Worm (Caenorhabditis elegans) whole organism, L2 larva: ENCODE results near the gene lev-8.

Source experiments
- C34F6.9 ChIP-seq: fragments of 150-350 bp; optimal IDR thresholded peaks from 2 replicates; lab custom pipeline; 2014; ENCODE audit warnings: missing biosample characterization, missing genetic modification characterization
- F13H6.1 ChIP-seq: sonication (generic microtip); optimal IDR thresholded peaks from 2 replicates; lab custom pipeline; 2016; ENCODE audit warnings: missing genetic modification characterization, missing compliant biosample characterization
- R02D3.7 ChIP-seq: fragments of 150-350 bp; optimal IDR thresholded peaks from 2 replicates; lab custom pipeline; 2014; ENCODE audit warnings: missing biosample characterization, missing genetic modification characterization
- Y55F3AM.14 ChIP-seq: fragments of 200-800 bp; sonication (Bioruptor generic); optimal IDR thresholded peaks from 2 replicates; lab custom pipeline; 2018; ENCODE audit warnings: mild to moderate bottlenecking, missing genetic modification characterization, missing compliant biosample characterization
- ZK546.5 ChIP-seq: sonication (generic microtip); optimal IDR thresholded peaks from 2 replicates; lab custom pipeline; 2017; ENCODE audit warnings: missing biosample characterization, missing genetic modification characterization
- alr-1 ChIP-seq: fragments of 150-350 bp; optimal IDR thresholded peaks from 2 replicates; lab custom pipeline; 2014; ENCODE audit warnings: missing biosample characterization, missing genetic modification characterization
- aly-2 ChIP-seq: fragments of 150-350 bp; optimal IDR thresholded peaks from 2 replicates; lab custom pipeline; 2014; ENCODE audit warnings: missing biosample characterization, missing genetic modification characterization
- ama-1 ChIP-seq: fragments of 150-350 bp; optimal IDR thresholded peaks from 2 replicates; lab custom pipeline; 2018; ENCODE audit warnings: inconsistent platforms
- blmp-1 ChIP-seq: sonication (generic microtip); optimal IDR thresholded peaks from 2 replicates; lab custom pipeline; 2017; ENCODE audit warnings: missing genetic modification characterization, mild to moderate bottlenecking, missing compliant biosample characterization, antibody characterized with exemption, moderate library complexity; ENCODE audit not compliant: insufficient read depth
- ceh-16 ChIP-seq: fragments of 150-350 bp; optimal IDR thresholded peaks from 2 replicates; lab custom pipeline; 2014; ENCODE audit warnings: missing biosample characterization, missing genetic modification characterization
- ceh-82 ChIP-seq: fragments of 150-350 bp; optimal IDR thresholded peaks from 2 replicates; lab custom pipeline; 2014; ENCODE audit warnings: missing biosample characterization, missing genetic modification characterization
- crh-2 ChIP-seq: sonication (generic microtip); optimal IDR thresholded peaks from 2 replicates; lab custom pipeline; 2017; ENCODE audit warnings: missing biosample characterization, missing genetic modification characterization
- dmd-4 ChIP-seq: sonication (generic microtip); optimal IDR thresholded peaks from 2 replicates; lab custom pipeline; 2017; ENCODE audit warnings: missing biosample characterization, missing genetic modification characterization
- egl-27 ChIP-seq: sonication (generic microtip); optimal IDR thresholded peaks from 3 replicates; lab custom pipeline; 2017; ENCODE audit warnings: missing biosample characterization, missing genetic modification reagents, missing genetic modification characterization
- elt-1 ChIP-seq: fragments of 150-350 bp; optimal IDR thresholded peaks from 2 replicates; lab custom pipeline; 2014; ENCODE audit warnings: missing biosample characterization, missing genetic modification characterization
- elt-3 ChIP-seq: sonication (generic microtip); optimal IDR thresholded peaks from 2 replicates; lab custom pipeline; 2017; ENCODE audit warnings: missing biosample characterization, missing genetic modification characterization
- fos-1 ChIP-seq: fragments of 150-350 bp; optimal IDR thresholded peaks from 2 replicates; lab custom pipeline; 2014; ENCODE audit warnings: missing biosample characterization, missing genetic modification characterization
- gmeb-1 ChIP-seq: fragments of 150-350 bp; optimal IDR thresholded peaks from 2 replicates; lab custom pipeline; 2014; ENCODE audit warnings: missing biosample characterization, missing genetic modification characterization
- lin-11 ChIP-seq: fragments of 150-350 bp; sonication (generic microtip); optimal IDR thresholded peaks from 2 replicates; lab custom pipeline; 2014; ENCODE audit warnings: missing biosample characterization, missing genetic modification characterization, inconsistent platforms, mixed read lengths
- lin-13 ChIP-seq: fragments of 150-350 bp; optimal IDR thresholded peaks from 2 replicates; lab custom pipeline; 2014; ENCODE audit warnings: missing biosample characterization, missing genetic modification reagents, missing genetic modification characterization
- lin-39 ChIP-seq: fragments of 150-350 bp; optimal IDR thresholded peaks from 2 replicates; lab custom pipeline; 2014; ENCODE audit warnings: missing biosample characterization, missing genetic modification reagents, missing genetic modification characterization
- lsy-2 ChIP-seq, 2 experiments: fragments of 150-350 bp in 1 of 2; sonication (generic microtip) in 1 of 2; optimal IDR thresholded peaks; 2 replicates each; lab custom pipeline; 2014 to 2017; ENCODE audit warnings: missing biosample characterization in 2 of 2, missing genetic modification characterization in 2 of 2
- mab-5 ChIP-seq: fragments of 150-350 bp; optimal IDR thresholded peaks from 2 replicates; lab custom pipeline; 2014; ENCODE audit warnings: missing biosample characterization, missing genetic modification characterization
- mbf-1 ChIP-seq: sonication (generic microtip); optimal IDR thresholded peaks from 2 replicates; lab custom pipeline; 2017; ENCODE audit warnings: missing biosample characterization, missing genetic modification characterization
- mdl-1 ChIP-seq, 2 experiments: fragments of 150-350 bp in 1 of 2; sonication (generic microtip) in 1 of 2; optimal IDR thresholded peaks; 2 replicates each; lab custom pipeline; 2017; ENCODE audit warnings: missing biosample characterization in 2 of 2, missing genetic modification characterization in 2 of 2
- nhr-10 ChIP-seq: sonication (generic microtip); optimal IDR thresholded peaks from 2 replicates; lab custom pipeline; 2017; ENCODE audit warnings: missing biosample characterization, missing genetic modification characterization
- nhr-11 ChIP-seq: fragments of 150-350 bp; optimal IDR thresholded peaks from 2 replicates; lab custom pipeline; 2014; ENCODE audit warnings: missing biosample characterization, missing genetic modification characterization
- nhr-12 ChIP-seq: fragments of 150-350 bp; optimal IDR thresholded peaks from 2 replicates; lab custom pipeline; 2014; ENCODE audit warnings: missing biosample characterization, missing genetic modification characterization
- nhr-129 ChIP-seq: fragments of 150-350 bp; optimal IDR thresholded peaks from 2 replicates; lab custom pipeline; 2014; ENCODE audit warnings: missing biosample characterization, missing genetic modification characterization
- nhr-21 ChIP-seq: fragments of 150-350 bp; optimal IDR thresholded peaks from 2 replicates; lab custom pipeline; 2014; ENCODE audit warnings: missing biosample characterization, missing genetic modification characterization
- nhr-23 ChIP-seq: fragments of 150-350 bp; optimal IDR thresholded peaks from 2 replicates; lab custom pipeline; 2014; ENCODE audit warnings: missing biosample characterization, missing genetic modification reagents, missing genetic modification characterization
- nhr-237 ChIP-seq: fragments of 150-350 bp; optimal IDR thresholded peaks from 2 replicates; lab custom pipeline; 2014; ENCODE audit warnings: missing biosample characterization, missing genetic modification characterization
- nhr-25 ChIP-seq: fragments of 150-350 bp; sonication (generic microtip); optimal IDR thresholded peaks from 3 replicates; lab custom pipeline; 2014; ENCODE audit warnings: missing biosample characterization, missing genetic modification characterization
- nhr-6 ChIP-seq: fragments of 150-350 bp; optimal IDR thresholded peaks from 2 replicates; lab custom pipeline; 2014; ENCODE audit warnings: missing biosample characterization, missing genetic modification characterization
- nhr-77 ChIP-seq: fragments of 150-350 bp; optimal IDR thresholded peaks from 2 replicates; lab custom pipeline; 2014; ENCODE audit warnings: missing biosample characterization, missing genetic modification characterization
- peb-1 ChIP-seq: fragments of 150-350 bp; optimal IDR thresholded peaks from 2 replicates; lab custom pipeline; 2014; ENCODE audit warnings: missing biosample characterization, missing genetic modification characterization
- sem-4 ChIP-seq: fragments of 150-350 bp; optimal IDR thresholded peaks from 2 replicates; lab custom pipeline; 2014; ENCODE audit warnings: missing biosample characterization, missing genetic modification reagents, missing genetic modification characterization
- skn-1 ChIP-seq: sonication (generic microtip); optimal IDR thresholded peaks from 2 replicates; lab custom pipeline; 2017; ENCODE audit warnings: missing biosample characterization, missing genetic modification characterization
- sma-3 ChIP-seq: sonication (generic microtip); optimal IDR thresholded peaks from 2 replicates; lab custom pipeline; 2016; ENCODE audit warnings: missing genetic modification reagents, missing genetic modification characterization, missing compliant biosample characterization
- sma-9 ChIP-seq, 2 experiments: fragments of 150-350 bp in 1 of 2; sonication (generic microtip) in 1 of 2; optimal IDR thresholded peaks; 2 replicates each; lab custom pipeline; 2014 to 2016; ENCODE audit warnings: missing genetic modification characterization in 2 of 2, mild to moderate bottlenecking in 1 of 2, missing biosample characterization in 1 of 2, missing compliant biosample characterization in 1 of 2, missing genetic modification reagents in 1 of 2, moderate library complexity in 1 of 2
- snpc-4 ChIP-seq: fragments of 150-350 bp; optimal IDR thresholded peaks from 2 replicates; lab custom pipeline; 2014; ENCODE audit warnings: missing biosample characterization, missing genetic modification characterization
- unc-39 ChIP-seq: fragments of 150-350 bp; optimal IDR thresholded peaks from 2 replicates; lab custom pipeline; 2014; ENCODE audit warnings: missing biosample characterization, missing genetic modification characterization
- unc-55 ChIP-seq: fragments of 150-350 bp; sonication (generic microtip); optimal IDR thresholded peaks from 3 replicates; lab custom pipeline; 2014; ENCODE audit warnings: missing biosample characterization, missing genetic modification reagents, missing genetic modification characterization
- unc-62 ChIP-seq: fragments of 150-350 bp; optimal IDR thresholded peaks from 2 replicates; lab custom pipeline; 2014; ENCODE audit warnings: missing biosample characterization, missing genetic modification reagents, missing genetic modification characterization
- zag-1 ChIP-seq: fragments of 150-350 bp; optimal IDR thresholded peaks from 2 replicates; lab custom pipeline; 2014; ENCODE audit warnings: missing biosample characterization, missing genetic modification characterization
- ztf-1 ChIP-seq: fragments of 200-800 bp; sonication (Bioruptor generic); conservative IDR thresholded peaks from 2 replicates; pipeline ENCODE4 v1.3.6; 2022; ENCODE audit warnings: missing genetic modification characterization, missing compliant biosample characterization
- ztf-11 ChIP-seq: sonication (generic microtip); optimal IDR thresholded peaks from 2 replicates; lab custom pipeline; 2017; ENCODE audit warnings: missing biosample characterization, missing genetic modification characterization
- ztf-4 ChIP-seq: fragments of 150-350 bp; optimal IDR thresholded peaks from 2 replicates; lab custom pipeline; 2014; ENCODE audit warnings: missing biosample characterization, missing genetic modification characterization

The lev-8 gene

ce11 chrX:11560615-11561014, at the start of gene lev-8:
Gene lev-8 (plus strand): TSS chrX:11560915.
- TF ChIP-seq lin-13 (GFP tag; lab: Kevin White, UChicago) (no peak), ztf-11 (no peak)

- TF ChIP-seq skn-1 (tag; lab: Kevin White, UChicago) (no peak), unc-62 (no peak), ceh-82 (no peak), mab-5 (tag; lab: Kevin White, UChicago) (no peak), ztf-11 (no peak), nhr-21 (tag; lab: Kevin White, UChicago) (no peak), egl-27 (tag; lab: Kevin White, UChicago) (no peak), unc-55 (GFP tag; lab: Kevin White, UChicago) (no peak), dmd-4 (tag; lab: Kevin White, UChicago) (no peak), ztf-1 (GFP tag; lab: Robert Waterston, UW) (no peak), peb-1 (no peak), ama-1 (lab: Kevin White, UChicago) (no peak), nhr-10 (no peak), nhr-77 (tag; lab: Kevin White, UChicago) (no peak), elt-1 (tag; lab: Kevin White, UChicago) (no peak), lin-11 (tag; lab: Kevin White, UChicago) (no peak)
- TF ChIP-seq, all 48 proteins: peak for 0
Observed at ce11 chrX:11511231-11511630, 49.5 kb upstream of the lev-8 start, which contains the start of gene ccdc-149. Gene ccdc-149 (minus strand): TSS chrX:11511451.

- TF ChIP-seq ama-1 (lab: Kevin White, UChicago): no peak
- no peak for TF ChIP-seq lin-11 (tag; lab: Kevin White, UChicago)
- no peak for TF ChIP-seq mdl-1 (tag; optimal IDR thresholded peaks at IDR 0.05; lab: Kevin White, UChicago)
- peak; percentile 12 for TF ChIP-seq gmeb-1 (tag; lab: Kevin White, UChicago)
- TF ChIP-seq nhr-237 (tag; lab: Kevin White, UChicago): no peak
- TF ChIP-seq crh-2 (tag; lab: Kevin White, UChicago): peak; percentile 82
- no peak for TF ChIP-seq unc-62
- TF ChIP-seq F13H6.1 (tag; lab: Kevin White, UChicago): peak; percentile 27
- TF ChIP-seq ceh-16: no peak
- TF ChIP-seq ceh-82: no peak
- TF ChIP-seq nhr-12: no peak
- TF ChIP-seq ztf-11: no peak
- TF ChIP-seq nhr-77 (tag; lab: Kevin White, UChicago): no peak
- TF ChIP-seq snpc-4: no peak
- no peak for TF ChIP-seq R02D3.7
- no peak for TF ChIP-seq sem-4 (tag; lab: Kevin White, UChicago)
- TF ChIP-seq unc-39: no peak
- TF ChIP-seq elt-1 (tag; lab: Kevin White, UChicago): no peak
- TF ChIP-seq nhr-10: no peak
- TF ChIP-seq lin-39 (tag; lab: Kevin White, UChicago): no peak
- TF ChIP-seq nhr-21 (tag; lab: Kevin White, UChicago): no peak
- peak; percentile 59 for TF ChIP-seq skn-1 (tag; lab: Kevin White, UChicago)
- no peak for TF ChIP-seq lin-13 (GFP tag; lab: Kevin White, UChicago)
- TF ChIP-seq blmp-1: no peak
- TF ChIP-seq egl-27 (tag; lab: Kevin White, UChicago): no peak
- TF ChIP-seq lsy-2 (tag; optimal IDR thresholded peaks at IDR 0.05; lab: Kevin White, UChicago): no peak
- TF ChIP-seq unc-55 (GFP tag; lab: Kevin White, UChicago): no peak
- no peak for TF ChIP-seq ZK546.5
- no peak for TF ChIP-seq aly-2
- TF ChIP-seq dmd-4 (tag; lab: Kevin White, UChicago): no peak
- TF ChIP-seq fos-1 (tag; lab: Kevin White, UChicago): peak; percentile 97
- TF ChIP-seq nhr-129 (tag; lab: Kevin White, UChicago): no peak
- no peak for TF ChIP-seq ztf-4 (tag; lab: Kevin White, UChicago)
- no peak for TF ChIP-seq sma-3 (GFP tag; lab: Kevin White, UChicago)
- TF ChIP-seq sma-9 (GFP tag; optimal IDR thresholded peaks at IDR 0.05; lab: Kevin White, UChicago): peak; percentile 65
- no peak for TF ChIP-seq sma-9 (tag; optimal IDR thresholded peaks at IDR 0.05; lab: Kevin White, UChicago)
- TF ChIP-seq peb-1: no peak
- no peak for TF ChIP-seq Y55F3AM.14
- TF ChIP-seq elt-3 (tag; lab: Kevin White, UChicago): no peak
- TF ChIP-seq mbf-1: no peak
- no peak for TF ChIP-seq nhr-25 (tag; lab: Kevin White, UChicago)
- no peak for TF ChIP-seq alr-1 (tag; lab: Kevin White, UChicago)
- TF ChIP-seq nhr-11 (tag; lab: Kevin White, UChicago): no peak
- no peak for TF ChIP-seq zag-1 (tag; lab: Kevin White, UChicago)
- no peak for TF ChIP-seq C34F6.9
- TF ChIP-seq mab-5 (tag; lab: Kevin White, UChicago): no peak
- no peak for TF ChIP-seq nhr-6 (tag; lab: Kevin White, UChicago)
- no peak for TF ChIP-seq nhr-23 (tag; lab: Kevin White, UChicago)
- TF ChIP-seq ztf-1 (GFP tag; lab: Robert Waterston, UW): no peak
Observed at ce11 chrX:11515381-11515780, 45.3 kb upstream of the lev-8 start.
